Fruit fly (Drosophila melanogaster): Measurements from ENCODE around the gene Atg14.

DNA sequence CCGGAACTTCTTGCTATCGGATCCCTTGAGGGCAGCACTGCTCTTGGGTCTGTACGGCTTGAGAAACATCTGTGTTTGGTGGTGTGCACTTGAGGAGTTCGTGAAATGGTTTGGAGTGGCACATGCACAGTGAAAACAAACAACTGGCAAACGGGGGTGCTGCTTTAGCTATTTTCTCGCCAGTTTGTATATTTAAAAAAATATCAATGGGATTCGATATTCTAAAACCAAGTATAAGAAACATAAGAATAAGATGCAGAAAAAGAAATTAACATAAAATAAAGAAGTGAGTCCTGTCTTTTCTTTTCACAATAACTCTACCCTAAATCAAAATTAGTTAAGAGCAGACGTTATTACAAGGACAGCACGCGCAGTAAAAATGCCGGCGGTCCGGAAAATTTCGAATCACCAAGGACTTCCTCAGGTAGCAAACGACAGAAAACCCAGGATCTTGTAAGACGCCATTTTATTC is 35.5 kb downstream of the Atg14 start, which contains the start of gene eIF2D:
- TF ChIP-seq net (GFP tag; optimal IDR thresholded peaks at IDR 0.05) (peak; percentile 64), Eip78C (GFP tag) (peak; percentile 86), dsx (GFP tag; optimal IDR thresholded peaks at IDR 0.05; ENCODE audit: poor library complexity, severe bottlenecking) (peak; percentile 26), CG32006 (GFP tag; optimal IDR thresholded peaks at IDR 0.05) (no peak), Hr38 (GFP tag; optimal IDR thresholded peaks at IDR 0.05) (no peak), CG6276 (GFP tag; optimal IDR thresholded peaks at IDR 0.05) (no peak), CG6854 (GFP tag; optimal IDR thresholded peaks at IDR 0.05) (peak; percentile 3), Sox15 (GFP tag; optimal IDR thresholded peaks at IDR 0.05) (no peak)

Measured in whole organism, prepupa.